Fruit fly (Drosophila melanogaster): ENCODE data around the gene Edc3.

Edc3 gene

dm6 chr3L:17532898-17533700 is 3.4 kb upstream of the Edc3 start (continued):
- TF ChIP-seq ken (GFP tag; IDR thresholded peaks at IDR 0.05) = 0 out of 3 replicates have a peak, but pooled peaks have one; percentile 26
- TF ChIP-seq CG12155 (GFP tag; optimal IDR thresholded peaks at IDR 0.05) = peak; percentile 37
- TF ChIP-seq abd-A (tag; optimal IDR thresholded peaks at IDR 0.05) = peak; percentile 80
- no peak for TF ChIP-seq CG15696 (tag; optimal IDR thresholded peaks at IDR 0.05)
- TF ChIP-seq ERR (GFP tag; optimal IDR thresholded peaks at IDR 0.05) = peak; percentile 34
- peak; percentile 18 for TF ChIP-seq CG13624 (GFP tag; optimal IDR thresholded peaks at IDR 0.05)
- TF ChIP-seq odd (GFP tag; optimal IDR thresholded peaks at IDR 0.05) = no peak
- peak; percentile 87 for TF ChIP-seq Med (GFP tag)
- peak; percentile 38 for TF ChIP-seq oc (tag; optimal IDR thresholded peaks at IDR 0.05)
- no peak for TF ChIP-seq Gsc (GFP tag; IDR thresholded peaks at IDR 0.05)
- TF ChIP-seq ro (GFP tag; IDR thresholded peaks at IDR 0.05) = no peak
- TF ChIP-seq CG11504 (tag; optimal IDR thresholded peaks at IDR 0.05) = no peak
- TF ChIP-seq CG11398 (GFP tag; optimal IDR thresholded peaks at IDR 0.05) = no peak
- 0 out of 2 replicates have a peak, but pooled peaks have one; percentile 31 for TF ChIP-seq bowl (GFP tag; IDR thresholded peaks at IDR 0.05)
- TF ChIP-seq phol (tag; optimal IDR thresholded peaks at IDR 0.05) = peak; percentile 61
- TF ChIP-seq kah (GFP tag; optimal IDR thresholded peaks at IDR 0.05) = peak; percentile 100
- peak; percentile 46 for TF ChIP-seq Hey (tag; optimal IDR thresholded peaks at IDR 0.05)
- TF ChIP-seq NfI (GFP tag; optimal IDR thresholded peaks at IDR 0.05) = no peak
- no peak for TF ChIP-seq Mes4 (GFP tag; optimal IDR thresholded peaks at IDR 0.05)
- TF ChIP-seq kni (GFP tag; optimal IDR thresholded peaks at IDR 0.05) = no peak
- peak; percentile 77 for TF ChIP-seq lbe (GFP tag; optimal IDR thresholded peaks at IDR 0.05)
- TF ChIP-seq disco-r (GFP tag; optimal IDR thresholded peaks at IDR 0.05) = no peak
- TF ChIP-seq Usf (GFP tag; optimal IDR thresholded peaks at IDR 0.05) = no peak
- no peak for TF ChIP-seq zen (tag; optimal IDR thresholded peaks at IDR 0.05)
- peak; percentile 44 for TF ChIP-seq CG6689 (GFP tag; IDR thresholded peaks at IDR 0.05)
- TF ChIP-seq Doc2 (GFP tag; IDR thresholded peaks at IDR 0.05) = no peak
- TF ChIP-seq Meics (GFP tag; optimal IDR thresholded peaks at IDR 0.05) = peak; percentile 54
- peak; percentile 61 for TF ChIP-seq ind (GFP tag; optimal IDR thresholded peaks at IDR 0.05)
- no peak for TF ChIP-seq CG4282 (GFP tag; optimal IDR thresholded peaks at IDR 0.05)
- peak; percentile 74 for TF ChIP-seq vvl (GFP tag; IDR thresholded peaks at IDR 0.05)
- TF ChIP-seq CG1529 (GFP tag; optimal IDR thresholded peaks at IDR 0.05) = peak; percentile 19
- TF ChIP-seq CG17186 (GFP tag; optimal IDR thresholded peaks at IDR 0.05) = no peak
- peak; percentile 62 for TF ChIP-seq CG6854 (GFP tag; optimal IDR thresholded peaks at IDR 0.05)
- peak; percentile 58 for TF ChIP-seq CG2678 (tag; optimal IDR thresholded peaks at IDR 0.05)
- TF ChIP-seq B-H1 (GFP tag; IDR thresholded peaks at IDR 0.05) = no peak
- TF ChIP-seq CG1233 (GFP tag; optimal IDR thresholded peaks at IDR 0.05) = peak; percentile 8
- no peak for TF ChIP-seq org-1 (GFP tag; optimal IDR thresholded peaks at IDR 0.05)
- TF ChIP-seq CG9727 (GFP tag; optimal IDR thresholded peaks at IDR 0.05) = peak; percentile 60
- TF ChIP-seq nerfin-1 (tag; optimal IDR thresholded peaks at IDR 0.05) = no peak
- TF ChIP-seq Nf-YC (tag; optimal IDR thresholded peaks at IDR 0.05) = peak; percentile 66
- peak; percentile 3 for TF ChIP-seq trem (tag; optimal IDR thresholded peaks at IDR 0.05)
- 0 out of 3 replicates have a peak, but pooled peaks have one; percentile 7 for TF ChIP-seq CG16813 (GFP tag; IDR thresholded peaks at IDR 0.05; ENCODE audit: partially characterized antibody)
- TF ChIP-seq seq (GFP tag; IDR thresholded peaks at IDR 0.05) = no peak
- 0 out of 2 replicates have a peak, but pooled peaks have one; percentile 35 for TF ChIP-seq ara (GFP tag; IDR thresholded peaks at IDR 0.05)
- peak in 1 of 3 experiments; percentile 54 for TF ChIP-seq Stat92E (GFP tag; optimal IDR thresholded peaks at IDR 0.05)
- peak; percentile 79 for TF ChIP-seq Bgb (GFP tag; IDR thresholded peaks at IDR 0.05; ENCODE audit: partially characterized antibody)
- no peak for TF ChIP-seq CG1792 (GFP tag; optimal IDR thresholded peaks at IDR 0.05)
- TF ChIP-seq PHDP (tag; optimal IDR thresholded peaks at IDR 0.05) = peak; percentile 21
- peak; percentile 21 for TF ChIP-seq tio (GFP tag; optimal IDR thresholded peaks at IDR 0.05)
